Fruit fly (Drosophila melanogaster): ENCODE results near the gene Cog4.

dm6 chr2L:10517085-10517484, 28.7 kb upstream of the Cog4 start, which contains the start of the genes Fatp1 and Lrr47:
- TF ChIP-seq pan (optimal IDR thresholded peaks at IDR 0.05): no peak
- TF ChIP-seq Myc (optimal IDR thresholded peaks at IDR 0.05): no peak
- TF ChIP-seq Abd-B (GFP tag; optimal IDR thresholded peaks at IDR 0.05): no peak
- peak; percentile 20 for TF ChIP-seq fru (GFP tag; optimal IDR thresholded peaks at IDR 0.05)
- TF ChIP-seq ey (GFP tag; optimal IDR thresholded peaks at IDR 0.05): no peak
- no peak for TF ChIP-seq h (GFP tag; optimal IDR thresholded peaks at IDR 0.05)
- no peak for TF ChIP-seq usp (GFP tag; optimal IDR thresholded peaks at IDR 0.05)
- TF ChIP-seq CG32264 (GFP tag; optimal IDR thresholded peaks at IDR 0.05): no peak
- TF ChIP-seq psq (GFP tag; optimal IDR thresholded peaks at IDR 0.05): no peak
- no peak for TF ChIP-seq Rel (GFP tag; optimal IDR thresholded peaks at IDR 0.05)
- no peak for TF ChIP-seq Rel (tag; optimal IDR thresholded peaks at IDR 0.05)
- TF ChIP-seq jim (GFP tag; optimal IDR thresholded peaks at IDR 0.05): no peak
- TF ChIP-seq Dfd (GFP tag; optimal IDR thresholded peaks at IDR 0.05): no peak
- TF ChIP-seq sage (GFP tag; optimal IDR thresholded peaks at IDR 0.05): no peak
- no peak for TF ChIP-seq lola (GFP tag; optimal IDR thresholded peaks at IDR 0.05)
